Worm (Caenorhabditis elegans): ENCODE measurements around the gene F49E12.10.

ce11 chrII:8438791-8439287, 48.0 kb downstream of the F49E12.10 start, which contains the start of gene lips-10:
- TF ChIP-seq akir-1 (GFP tag; optimal IDR thresholded peaks at IDR 0.05) (no peak), unc-130 (GFP tag; optimal IDR thresholded peaks at IDR 0.05) (no peak), aptf-3 (GFP tag; IDR thresholded peaks at IDR 0.05) (no peak), B0035.1 (tag; optimal IDR thresholded peaks at IDR 0.05) (no peak), dpl-1 (GFP tag; optimal IDR thresholded peaks at IDR 0.05) (no peak), snpc-4 (GFP tag; optimal IDR thresholded peaks at IDR 0.05) (no peak), snpc-4 (tag; optimal IDR thresholded peaks at IDR 0.05) (no peak), ztf-6 (GFP tag; IDR thresholded peaks at IDR 0.05) (no peak), ceh-40 (GFP tag; IDR thresholded peaks at IDR 0.05) (no peak), lin-54 (GFP tag; optimal IDR thresholded peaks at IDR 0.05) (no peak), B0261.1 (tag; optimal IDR thresholded peaks at IDR 0.05) (no peak), F57A8.1 (GFP tag; optimal IDR thresholded peaks at IDR 0.05) (no peak), ets-4 (GFP tag; optimal IDR thresholded peaks at IDR 0.05) (no peak), lir-1 (GFP tag; conservative IDR thresholded peaks at IDR 0.05) (no peak)

All from whole organism, young adult.